Worm (Caenorhabditis elegans): ENCODE data around the gene B0228.7.
A peak's percentile ranks its signal among the peaks of the same experiment; 100 is the strongest.

B0228.7 gene

ce11 chrII:7776715-7777114 is 17.9 kb upstream of the B0228.7 start:
- TF ChIP-seq elt-1 (tag; optimal IDR thresholded peaks at IDR 0.05) (peak; percentile 41), nhr-23 (tag; optimal IDR thresholded peaks at IDR 0.05) (peak; percentile 53), pqm-1 (tag; optimal IDR thresholded peaks at IDR 0.05) (peak; percentile 89), lin-39 (tag; optimal IDR thresholded peaks at IDR 0.05) (no peak), ceh-16 (tag; optimal IDR thresholded peaks at IDR 0.05) (no peak), nfya-1 (tag; optimal IDR thresholded peaks at IDR 0.05; ENCODE audit: insufficient read depth) (no peak), elt-2 (tag; optimal IDR thresholded peaks at IDR 0.05) (peak; percentile 89), nhr-67 (tag; optimal IDR thresholded peaks at IDR 0.05) (no peak), mdl-1 (tag; optimal IDR thresholded peaks at IDR 0.05) (no peak), jun-1 (tag; optimal IDR thresholded peaks at IDR 0.05) (peak; percentile 22), nhr-25 (tag; optimal IDR thresholded peaks at IDR 0.05) (peak; percentile 25), elt-3 (tag; optimal IDR thresholded peaks at IDR 0.05) (peak in 2 of 3 experiments; percentile 89 to 90), nhr-43 (tag; optimal IDR thresholded peaks at IDR 0.05; ENCODE audit: poor library complexity, severe bottlenecking) (peak; percentile 45)

- peak; percentile 12 for TF ChIP-seq nhr-23 (tag; optimal IDR thresholded peaks at IDR 0.05)
- no peak for TF ChIP-seq lin-15B (tag; optimal IDR thresholded peaks at IDR 0.05)
- peak; percentile 63 for TF ChIP-seq nhr-43 (tag; optimal IDR thresholded peaks at IDR 0.05; ENCODE audit: poor library complexity, severe bottlenecking)
Observed at ce11 chrII:7776232-7776631, 17.4 kb upstream of the B0228.7 start.

ce11 chrII:7773427-7773993 is 14.7 kb upstream of the B0228.7 start:
- no peak for TF ChIP-seq lin-15B (tag; optimal IDR thresholded peaks at IDR 0.05)
- no peak for TF ChIP-seq nfya-1 (tag; optimal IDR thresholded peaks at IDR 0.05; ENCODE audit: insufficient read depth)
- TF ChIP-seq ama-1 (optimal IDR thresholded peaks at IDR 0.05) = peak; percentile 52
- TF ChIP-seq tbx-2 (tag; optimal IDR thresholded peaks at IDR 0.05) = peak; percentile 50
- peak; percentile 15 for TF ChIP-seq elt-2 (tag; optimal IDR thresholded peaks at IDR 0.05)
- peak; percentile 88 for TF ChIP-seq nhr-43 (tag; optimal IDR thresholded peaks at IDR 0.05; ENCODE audit: poor library complexity, severe bottlenecking)
- TF ChIP-seq elt-3 (tag; optimal IDR thresholded peaks at IDR 0.05) = peak in 1 of 3 experiments; percentile 15

DNA sequence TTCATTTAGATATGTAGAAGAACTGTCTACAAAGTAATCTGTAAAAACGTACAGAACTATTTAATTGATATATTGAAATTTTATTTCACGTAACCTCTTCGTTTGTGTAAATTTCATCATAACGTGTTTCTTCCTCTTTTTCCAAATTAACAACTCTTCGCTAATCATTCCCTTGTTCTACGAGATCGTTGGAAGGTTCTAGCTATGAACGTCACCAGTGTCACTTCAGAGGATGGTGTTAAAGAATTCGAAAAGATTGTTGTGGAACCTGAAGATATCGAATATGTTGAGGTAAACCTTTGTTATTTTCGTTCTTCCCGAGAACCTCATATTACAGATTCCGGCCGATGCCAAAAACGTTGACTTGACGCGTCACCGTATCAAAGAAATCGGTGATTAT is 13.6 kb upstream of the B0228.7 start, which contains the start of gene C06A8.6:
Gene C06A8.6, plus strand, starts transcription at position 89 of the 400 bp plus-strand sequence.
- TF ChIP-seq lin-39 (tag; optimal IDR thresholded peaks at IDR 0.05) = no peak
- TF ChIP-seq elt-3 (tag; optimal IDR thresholded peaks at IDR 0.05) = no peak
- TF ChIP-seq ztf-4 (tag; optimal IDR thresholded peaks at IDR 0.05) = no peak
- no peak for TF ChIP-seq egl-5 (tag; optimal IDR thresholded peaks at IDR 0.05)
- no peak for TF ChIP-seq ztf-11 (tag; optimal IDR thresholded peaks at IDR 0.05)
- TF ChIP-seq hmg-11 (tag; optimal IDR thresholded peaks at IDR 0.05) = no peak
- no peak for TF ChIP-seq aly-2 (tag; optimal IDR thresholded peaks at IDR 0.05)
- TF ChIP-seq nhr-237 (tag; optimal IDR thresholded peaks at IDR 0.05) = no peak
- no peak for TF ChIP-seq zag-1 (tag; optimal IDR thresholded peaks at IDR 0.05)
- no peak for TF ChIP-seq sea-2 (GFP tag; optimal IDR thresholded peaks at IDR 0.05)
- TF ChIP-seq unc-39 (tag; optimal IDR thresholded peaks at IDR 0.05) = no peak
- TF ChIP-seq nhr-12 (tag; optimal IDR thresholded peaks at IDR 0.05) = no peak

DNA sequence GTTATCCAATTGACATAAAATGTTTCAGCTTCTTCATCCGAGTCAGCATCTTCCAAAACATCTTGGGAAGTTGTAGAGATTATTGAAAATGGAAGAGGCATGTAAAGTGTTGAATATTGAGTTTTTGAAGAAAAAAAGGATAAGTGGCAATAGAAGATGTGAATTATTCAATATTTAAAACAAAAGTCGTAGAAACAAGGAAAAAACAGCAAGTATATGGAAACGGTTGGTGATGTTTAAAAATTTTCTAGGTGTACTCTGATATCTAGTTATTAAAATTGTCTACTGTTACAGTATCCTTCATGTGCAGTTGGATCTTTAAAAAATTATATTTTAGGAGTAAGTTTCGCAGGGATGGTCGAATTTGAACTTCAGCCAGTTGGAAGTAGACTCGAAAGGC is 13.1 kb upstream of the B0228.7 start, which contains the start of gene C06A8.8:
Gene C06A8.8, minus strand, starts transcription at position 101 of the 400 bp plus-strand sequence.
- no peak for TF ChIP-seq mml-1 (tag; optimal IDR thresholded peaks at IDR 0.05)
- TF ChIP-seq elt-2 (tag; optimal IDR thresholded peaks at IDR 0.05) = no peak
- no peak for TF ChIP-seq lsy-12 (tag; optimal IDR thresholded peaks at IDR 0.05)
- TF ChIP-seq ceh-82 (tag; optimal IDR thresholded peaks at IDR 0.05) = no peak
- no peak for TF ChIP-seq daf-12 (tag; optimal IDR thresholded peaks at IDR 0.05)
- TF ChIP-seq nhr-12 (tag; optimal IDR thresholded peaks at IDR 0.05) = no peak
- no peak for TF ChIP-seq lin-39 (tag; optimal IDR thresholded peaks at IDR 0.05)

DNA sequence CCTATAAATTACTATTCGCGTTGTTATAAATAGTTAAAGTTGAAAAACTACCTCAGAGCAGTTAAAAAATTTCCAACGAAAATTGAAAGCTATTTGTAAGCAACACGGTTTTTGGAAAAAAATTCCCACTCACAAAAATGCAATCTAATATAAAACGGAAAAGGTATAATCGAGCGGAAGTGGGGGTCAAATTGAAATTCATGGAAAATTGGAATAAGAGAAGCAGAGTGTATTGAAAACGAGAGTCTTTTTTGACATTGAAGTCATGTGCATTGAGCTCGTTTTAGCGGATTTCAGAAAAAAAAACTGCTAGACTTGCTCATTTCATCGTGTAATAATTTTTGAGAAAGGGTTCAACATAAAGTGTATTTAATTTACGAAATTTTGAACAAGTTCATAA is 11.4 kb upstream of the B0228.7 start:
- TF ChIP-seq tbx-2 (tag; optimal IDR thresholded peaks at IDR 0.05) (no peak), aly-2 (tag; optimal IDR thresholded peaks at IDR 0.05) (no peak), snpc-4 (tag; optimal IDR thresholded peaks at IDR 0.05) (no peak), nhr-25 (tag; optimal IDR thresholded peaks at IDR 0.05) (no peak), ceh-16 (tag; optimal IDR thresholded peaks at IDR 0.05) (no peak), fkh-2 (tag; optimal IDR thresholded peaks at IDR 0.05) (no peak), ama-1 (optimal IDR thresholded peaks at IDR 0.05) (no peak), nhr-43 (tag; optimal IDR thresholded peaks at IDR 0.05; ENCODE audit: poor library complexity, severe bottlenecking) (no peak)
